Worm (Caenorhabditis elegans): ENCODE data around the gene spds-1.

Gene spds-1

DNA sequence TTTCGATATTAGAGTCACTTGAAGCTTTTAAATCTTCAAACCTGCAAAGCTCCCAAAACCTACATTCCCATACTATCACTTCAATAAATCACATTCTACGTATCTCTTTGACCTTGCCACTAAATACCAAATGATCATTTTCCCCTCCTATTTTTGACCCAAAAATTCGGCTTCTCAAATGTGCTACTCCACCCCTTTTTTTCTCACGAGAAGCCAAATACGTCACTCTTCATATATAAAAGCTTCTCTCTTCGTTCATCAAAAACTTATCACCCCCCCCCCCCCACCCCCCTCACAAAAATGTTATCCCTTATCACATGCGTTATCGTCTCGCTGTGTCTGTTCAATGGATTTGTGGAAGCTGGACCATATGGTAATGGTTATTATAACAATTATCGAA lies 20.1 kb downstream of the spds-1 start, which contains the start of gene Y46G5A.38:
Y46G5A.38 (plus strand) TSS at position 301 of the 400 bp plus-strand sequence.
- TF ChIP-seq dmd-4 (tag; optimal IDR thresholded peaks at IDR 0.05) = no peak
- no peak for TF ChIP-seq gmeb-1 (tag; optimal IDR thresholded peaks at IDR 0.05)
- TF ChIP-seq mbf-1 (tag; optimal IDR thresholded peaks at IDR 0.05) = no peak
- TF ChIP-seq nhr-21 (tag; optimal IDR thresholded peaks at IDR 0.05) = no peak
- TF ChIP-seq mdl-1 (tag; optimal IDR thresholded peaks at IDR 0.05) = no peak
- TF ChIP-seq lin-13 (GFP tag; optimal IDR thresholded peaks at IDR 0.05) = no peak
- no peak for TF ChIP-seq crh-2 (tag; optimal IDR thresholded peaks at IDR 0.05)
- no peak for TF ChIP-seq egl-27 (tag; optimal IDR thresholded peaks at IDR 0.05)

DNA sequence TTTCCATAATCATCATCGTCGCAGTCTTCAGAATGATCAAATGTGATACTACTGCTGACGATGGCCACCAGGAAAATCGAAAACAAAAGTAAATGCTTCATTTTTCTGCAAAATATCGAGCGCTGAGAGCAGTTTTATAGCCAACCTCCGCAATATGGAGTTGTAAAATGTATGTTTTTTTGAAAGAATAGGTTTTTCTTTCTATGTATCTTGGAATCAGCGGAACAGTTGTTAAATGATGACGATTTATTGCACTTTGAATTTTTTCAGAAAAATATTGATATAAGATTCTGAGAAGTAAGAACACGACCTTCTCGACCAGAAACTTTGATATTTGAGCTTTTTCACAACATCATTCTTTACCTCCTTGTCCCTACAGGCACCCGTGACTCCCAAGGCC lies 22.2 kb downstream of the spds-1 start, which contains the start of gene Y46G5A.23:
Y46G5A.23 (minus strand) TSS at position 101 of the 400 bp plus-strand sequence.
- TF ChIP-seq ZK546.5 (tag; optimal IDR thresholded peaks at IDR 0.05) (no peak), egl-27 (tag; optimal IDR thresholded peaks at IDR 0.05) (no peak), nhr-6 (tag; optimal IDR thresholded peaks at IDR 0.05) (no peak), zag-1 (tag; optimal IDR thresholded peaks at IDR 0.05) (no peak), ztf-11 (tag; optimal IDR thresholded peaks at IDR 0.05) (no peak)

DNA sequence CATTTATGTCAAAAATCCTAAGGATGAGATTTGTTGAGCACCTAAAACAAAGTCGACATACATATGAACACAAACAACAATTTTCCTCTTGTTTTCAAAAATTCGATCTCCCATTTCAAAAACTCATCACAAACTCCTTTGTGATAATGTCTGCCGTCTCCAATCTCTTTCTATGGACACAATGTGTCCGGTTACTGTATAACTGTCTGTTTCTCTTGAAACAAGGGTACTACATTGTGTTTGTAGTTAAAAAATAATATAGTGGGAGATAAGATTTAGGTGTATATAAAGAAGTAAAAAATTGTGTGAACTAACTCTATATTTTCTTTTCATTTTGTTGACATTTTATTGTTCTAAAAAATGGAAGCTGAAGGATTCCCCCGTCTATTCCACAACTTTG lies 23.6 kb downstream of the spds-1 start, which contains the start of gene bcmo-1:
bcmo-1 (plus strand) TSS at position 330 of the 400 bp plus-strand sequence.
- TF ChIP-seq ztf-4 (tag; optimal IDR thresholded peaks at IDR 0.05) (no peak), sma-9 (GFP tag; optimal IDR thresholded peaks at IDR 0.05) (no peak), sma-9 (tag; optimal IDR thresholded peaks at IDR 0.05) (no peak)

DNA sequence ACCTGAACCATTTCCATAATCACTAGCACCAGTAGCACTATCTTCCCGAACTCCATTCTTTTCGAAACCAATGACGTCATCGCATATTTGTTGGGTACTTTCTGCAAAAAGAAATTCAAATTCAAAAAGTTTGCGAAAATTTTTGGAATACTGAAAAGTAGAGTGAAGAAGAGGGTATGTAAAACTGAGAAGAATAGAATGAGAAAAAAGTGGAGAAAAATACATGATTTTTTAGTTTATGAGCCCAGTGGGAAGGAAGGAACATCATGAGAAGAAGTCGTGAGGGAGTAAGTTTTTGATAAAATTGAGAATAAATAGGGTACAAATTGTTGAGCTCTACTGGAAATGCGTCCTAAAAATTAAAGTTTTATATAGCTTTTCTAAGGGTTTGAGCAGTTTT lies 33.4 kb downstream of the spds-1 start, which contains the start of gene lgc-35:
lgc-35 (minus strand) TSS at position 101 of the 400 bp plus-strand sequence.
- TF ChIP-seq peb-1 (tag; optimal IDR thresholded peaks at IDR 0.05) (no peak), sma-3 (GFP tag; optimal IDR thresholded peaks at IDR 0.05) (no peak), blmp-1 (tag; optimal IDR thresholded peaks at IDR 0.05; ENCODE audit: insufficient read depth) (no peak), nhr-25 (tag; optimal IDR thresholded peaks at IDR 0.05) (no peak)

DNA sequence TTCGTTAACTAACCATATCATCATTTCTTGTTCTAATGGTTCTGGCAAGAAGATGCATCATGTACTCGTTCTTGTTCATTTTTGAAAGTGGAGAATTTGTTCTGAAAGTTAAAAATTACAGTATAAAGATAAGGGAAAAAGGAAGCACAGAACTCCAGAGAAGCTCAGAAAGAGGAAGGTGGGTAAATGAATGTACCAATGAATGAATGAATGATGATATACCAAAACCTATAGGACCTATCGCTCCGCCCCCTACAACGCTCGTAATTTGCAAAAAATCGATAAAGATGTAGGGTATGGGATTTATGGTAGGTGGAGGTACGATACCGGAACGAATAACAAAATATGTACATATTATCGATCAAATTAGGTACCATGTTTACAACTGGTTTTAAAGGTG lies 41.0 kb downstream of the spds-1 start, which contains the start of gene pes-10:
pes-10 (minus strand) TSS at position 101 of the 400 bp plus-strand sequence.
- TF ChIP-seq nhr-77 (tag; optimal IDR thresholded peaks at IDR 0.05) (no peak), nhr-21 (tag; optimal IDR thresholded peaks at IDR 0.05) (no peak), nhr-6 (tag; optimal IDR thresholded peaks at IDR 0.05) (no peak), nhr-237 (tag; optimal IDR thresholded peaks at IDR 0.05) (no peak), unc-39 (tag; optimal IDR thresholded peaks at IDR 0.05) (no peak), egl-27 (tag; optimal IDR thresholded peaks at IDR 0.05) (no peak), unc-62 (GFP tag; optimal IDR thresholded peaks at IDR 0.05) (no peak), ama-1 (optimal IDR thresholded peaks at IDR 0.05) (no peak), ztf-1 (GFP tag; conservative IDR thresholded peaks at IDR 0.05) (no peak), ceh-16 (tag; optimal IDR thresholded peaks at IDR 0.05) (no peak), skn-1 (tag; optimal IDR thresholded peaks at IDR 0.05) (no peak), lin-39 (tag; optimal IDR thresholded peaks at IDR 0.05) (no peak), elt-3 (tag; optimal IDR thresholded peaks at IDR 0.05) (no peak), sma-3 (GFP tag; optimal IDR thresholded peaks at IDR 0.05) (no peak)

DNA sequence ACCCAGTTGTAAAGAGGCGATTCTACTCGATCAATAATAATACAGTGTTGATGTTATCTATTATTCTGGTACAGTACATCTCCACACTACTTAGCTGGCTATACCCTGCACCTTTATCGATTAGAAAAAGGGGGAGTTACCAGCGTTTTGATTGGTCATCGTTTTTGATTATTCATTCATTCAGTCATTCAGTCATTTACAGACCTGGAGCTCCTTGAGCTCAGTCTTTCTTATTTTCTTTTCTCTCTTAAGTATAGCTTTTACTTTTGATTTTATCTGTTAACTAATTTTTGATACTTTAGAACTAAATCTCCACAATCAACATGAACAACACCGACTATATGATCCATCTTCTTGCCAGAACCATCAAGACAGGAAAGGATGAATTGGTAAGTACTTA lies 43.4 kb downstream of the spds-1 start, which contains the start of gene Y46G5A.28:
Y46G5A.28 (plus strand) TSS at position 301 of the 400 bp plus-strand sequence.
- TF ChIP-seq Y55F3AM.14 (GFP tag; optimal IDR thresholded peaks at IDR 0.05) (no peak), alr-1 (tag; optimal IDR thresholded peaks at IDR 0.05) (no peak), F13H6.1 (tag; optimal IDR thresholded peaks at IDR 0.05) (no peak), nhr-25 (tag; optimal IDR thresholded peaks at IDR 0.05) (no peak), lsy-2 (tag; optimal IDR thresholded peaks at IDR 0.05) (no peak), mab-5 (tag; optimal IDR thresholded peaks at IDR 0.05) (no peak), nhr-11 (tag; optimal IDR thresholded peaks at IDR 0.05) (no peak), skn-1 (tag; optimal IDR thresholded peaks at IDR 0.05) (no peak), lin-39 (tag; optimal IDR thresholded peaks at IDR 0.05) (no peak)
